Fruit fly (Drosophila melanogaster): Measurements from ENCODE around the gene CG4907.

Gene CG4907

dm6 chr3R:22686336-22686874, 24.2 kb downstream of the CG4907 start, which contains the start of the genes Gclm and CG17625 (continued):
- TF ChIP-seq Jarid2 (GFP tag; optimal IDR thresholded peaks at IDR 0.05) (peak; percentile 73), CG3065 (GFP tag; optimal IDR thresholded peaks at IDR 0.05) (no peak), Gug (GFP tag; IDR thresholded peaks at IDR 0.05) (peak; percentile 6; the same call in 1 of the 4 replicates), salm (tag; optimal IDR thresholded peaks at IDR 0.05) (no peak), CG11696 (GFP tag; IDR thresholded peaks at IDR 0.05) (no peak), B-H1 (GFP tag; IDR thresholded peaks at IDR 0.05) (no peak), CG4360 (GFP tag; IDR thresholded peaks at IDR 0.05) (0 out of 2 replicates have a peak, but pooled peaks have one; percentile 5), maf-S (GFP tag; optimal IDR thresholded peaks at IDR 0.05) (no peak), aop (GFP tag; IDR thresholded peaks at IDR 0.05) (no peak), CG18619 (GFP tag; optimal IDR thresholded peaks at IDR 0.05) (peak; percentile 45), trem (tag; optimal IDR thresholded peaks at IDR 0.05) (peak; percentile 58), CG9215 (GFP tag; IDR thresholded peaks at IDR 0.05) (peak; percentile 45; the same call in 1 of the 2 replicates), CG7987 (GFP tag; optimal IDR thresholded peaks at IDR 0.05) (peak; percentile 38), usp (GFP tag; optimal IDR thresholded peaks at IDR 0.05) (no peak), CG33557 (GFP tag; optimal IDR thresholded peaks at IDR 0.05) (peak; percentile 50), HHEX (GFP tag; optimal IDR thresholded peaks at IDR 0.05) (no peak), nerfin-2 (GFP tag; IDR thresholded peaks at IDR 0.05; ENCODE audit: partially characterized antibody) (peak; percentile 68), tna (GFP tag; IDR thresholded peaks at IDR 0.05; ENCODE audit: partially characterized antibody) (peak; percentile 38), Bdp1 (GFP tag; optimal IDR thresholded peaks at IDR 0.05) (peak; percentile 40), CG12155 (GFP tag; optimal IDR thresholded peaks at IDR 0.05) (peak; percentile 29), fd102C (GFP tag; optimal IDR thresholded peaks at IDR 0.05) (no peak), ind (GFP tag; optimal IDR thresholded peaks at IDR 0.05) (peak; percentile 49), repo (GFP tag; optimal IDR thresholded peaks at IDR 0.05) (no peak), ssp (GFP tag; IDR thresholded peaks at IDR 0.05) (peak; percentile 35; the same call in 1 of the 2 replicates), CG17361 (GFP tag; IDR thresholded peaks at IDR 0.05) (peak; percentile 58; the same call in 1 of the 3 replicates), fru (optimal IDR thresholded peaks at IDR 0.05) (no peak), lbe (GFP tag; optimal IDR thresholded peaks at IDR 0.05) (peak; percentile 24), TFAM (GFP tag; optimal IDR thresholded peaks at IDR 0.05) (no peak), Mad (GFP tag; optimal IDR thresholded peaks at IDR 0.05) (peak; percentile 47), crol (GFP tag; IDR thresholded peaks at IDR 0.05) (0 out of 2 replicates have a peak, but pooled peaks have one; percentile 11), sisA (GFP tag; IDR thresholded peaks at IDR 0.05) (peak; percentile 22; the same call in 1 of the 2 replicates), exex (tag; optimal IDR thresholded peaks at IDR 0.05) (peak; percentile 42), CG10274 (GFP tag; optimal IDR thresholded peaks at IDR 0.05) (no peak), unc-4 (GFP tag; IDR thresholded peaks at IDR 0.05; ENCODE audit: partially characterized antibody) (peak; percentile 75), kni (GFP tag; optimal IDR thresholded peaks at IDR 0.05) (no peak), CG17568 (GFP tag; optimal IDR thresholded peaks at IDR 0.05) (no peak), Atf3 (GFP tag; optimal IDR thresholded peaks at IDR 0.05) (no peak), gt (GFP tag; IDR thresholded peaks at IDR 0.05) (no peak), CG7745 (tag; optimal IDR thresholded peaks at IDR 0.05) (no peak), CG2202 (tag; optimal IDR thresholded peaks at IDR 0.05) (no peak), Ada2b (GFP tag; IDR thresholded peaks at IDR 0.05) (peak; percentile 43), pb (GFP tag; optimal IDR thresholded peaks at IDR 0.05) (no peak), esg (GFP tag; conservative IDR thresholded peaks at IDR 0.05) (peak; percentile 50; the same call in 1 of the 2 replicates), zfh2 (GFP tag; optimal IDR thresholded peaks at IDR 0.05) (peak; percentile 49), Nf-YB (GFP tag; optimal IDR thresholded peaks at IDR 0.05) (peak; percentile 23), B-H2 (GFP tag; optimal IDR thresholded peaks at IDR 0.05) (peak; percentile 50), inv (GFP tag; IDR thresholded peaks at IDR 0.05; ENCODE audit: partially characterized antibody) (peak; percentile 60; the same call in 1 of the 2 replicates), stc (GFP tag; IDR thresholded peaks at IDR 0.05) (no peak), CG17385 (GFP tag; optimal IDR thresholded peaks at IDR 0.05) (peak; percentile 24), CG9437 (GFP tag; optimal IDR thresholded peaks at IDR 0.05) (peak; percentile 23), CG16779 (GFP tag; IDR thresholded peaks at IDR 0.05) (no peak; the same call in 1 of the 2 replicates)

All from whole organism, embryonic.